Worm (Caenorhabditis elegans): ENCODE measurements around the gene Y69A2AL.2.

Y69A2AL.2 gene

DNA sequence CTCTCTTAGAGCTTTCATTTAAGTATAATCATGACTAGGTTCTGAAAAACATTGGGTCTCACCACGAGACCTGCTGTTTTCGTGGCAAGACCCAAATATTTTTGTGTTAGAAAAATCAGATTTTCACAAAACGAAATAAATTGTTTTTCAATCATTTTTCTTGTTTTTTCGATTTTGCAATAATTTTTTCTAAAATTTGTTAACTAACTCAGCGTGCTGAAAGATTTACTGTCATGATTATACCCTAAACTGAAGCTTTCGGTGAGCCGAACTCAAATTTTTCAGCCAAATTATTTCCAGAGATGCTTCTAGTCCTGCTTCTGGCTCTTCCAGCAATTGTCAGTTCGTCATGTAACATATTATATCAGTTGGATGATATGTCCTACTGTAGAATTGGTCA, at the start of gene Y69A2AL.2:
Gene Y69A2AL.2, plus strand, starts transcription at position 301 of the 400 bp plus-strand sequence.
- TF ChIP-seq ham-2 (GFP tag; optimal IDR thresholded peaks at IDR 0.05) (no peak), sptf-1 (tag; optimal IDR thresholded peaks at IDR 0.05) (no peak), unc-62 (GFP tag; optimal IDR thresholded peaks at IDR 0.05) (no peak), nhr-2 (tag; optimal IDR thresholded peaks at IDR 0.05) (no peak), tbx-8 (GFP tag; optimal IDR thresholded peaks at IDR 0.05) (no peak)

DNA sequence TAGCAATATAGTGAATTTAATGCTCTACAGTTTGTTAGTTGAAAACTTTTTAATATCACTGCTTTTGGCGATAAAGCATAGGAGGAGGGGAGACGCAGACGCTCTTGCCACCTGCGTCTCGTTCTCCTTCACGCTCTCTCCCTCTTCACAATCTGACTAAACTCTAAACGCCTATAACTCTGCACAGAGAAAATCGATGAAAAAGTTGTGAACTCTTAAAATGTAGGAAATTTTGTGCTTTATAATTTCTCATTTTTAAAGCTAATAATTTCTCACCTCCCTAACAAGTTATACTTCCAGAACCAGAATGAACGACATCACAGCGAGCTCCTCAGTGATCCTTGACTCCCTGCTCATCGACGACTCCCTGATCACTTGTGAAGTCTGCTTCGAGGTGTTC, 49.4 kb upstream of the Y69A2AL.2 start, which contains the start of gene C45G7.4:
Gene C45G7.4, plus strand, starts transcription at position 301 of the 400 bp plus-strand sequence.
- no peak for TF ChIP-seq nhr-12 (tag; optimal IDR thresholded peaks at IDR 0.05)
- no peak for TF ChIP-seq unc-39 (tag; optimal IDR thresholded peaks at IDR 0.05)
- TF ChIP-seq drap-1 (GFP tag; optimal IDR thresholded peaks at IDR 0.05): no peak
- TF ChIP-seq ceh-83 (GFP tag; optimal IDR thresholded peaks at IDR 0.05): no peak
- no peak for TF ChIP-seq lin-32 (GFP tag; optimal IDR thresholded peaks at IDR 0.05)
- TF ChIP-seq pha-4 (tag; optimal IDR thresholded peaks at IDR 0.05): no peak
- TF ChIP-seq ztf-11 (tag; optimal IDR thresholded peaks at IDR 0.05): no peak
- TF ChIP-seq sptf-1 (tag; optimal IDR thresholded peaks at IDR 0.05): no peak
- TF ChIP-seq cnd-1 (tag; optimal IDR thresholded peaks at IDR 0.05): no peak
- no peak for TF ChIP-seq sem-2 (GFP tag; optimal IDR thresholded peaks at IDR 0.05)

DNA sequence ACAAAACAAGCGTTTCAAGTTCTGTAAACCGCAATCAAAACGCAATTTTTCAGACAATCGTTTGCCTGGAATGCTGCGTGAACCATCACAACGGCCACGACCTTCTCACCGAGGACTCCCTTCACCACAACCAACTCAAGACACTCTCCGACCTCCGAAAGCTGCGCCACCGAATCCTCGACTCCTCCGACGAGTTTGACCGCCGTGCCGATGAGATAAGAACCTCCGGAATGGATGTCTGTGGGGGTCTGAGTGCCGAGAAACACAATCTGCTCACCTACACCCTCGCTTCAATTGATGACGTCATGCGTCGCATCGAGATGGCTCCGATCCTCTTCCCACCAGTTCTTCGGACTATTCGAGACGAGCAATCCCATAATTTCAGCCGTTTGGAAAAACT, 47.7 kb upstream of the Y69A2AL.2 start:
- TF ChIP-seq cnd-1 (tag; optimal IDR thresholded peaks at IDR 0.05): no peak
- no peak for TF ChIP-seq elt-3 (tag; optimal IDR thresholded peaks at IDR 0.05)
- no peak for TF ChIP-seq ceh-83 (GFP tag; optimal IDR thresholded peaks at IDR 0.05)
- TF ChIP-seq sem-2 (GFP tag; optimal IDR thresholded peaks at IDR 0.05): no peak
- no peak for TF ChIP-seq nhr-76 (tag; optimal IDR thresholded peaks at IDR 0.05)
- TF ChIP-seq lin-13 (tag; optimal IDR thresholded peaks at IDR 0.05): no peak
- TF ChIP-seq nhr-28 (tag; optimal IDR thresholded peaks at IDR 0.05): no peak
- TF ChIP-seq unc-120 (tag; optimal IDR thresholded peaks at IDR 0.05; ENCODE audit: poor library complexity, severe bottlenecking): no peak
- no peak for TF ChIP-seq blmp-1 (tag; optimal IDR thresholded peaks at IDR 0.05)
- no peak for TF ChIP-seq elt-1 (tag; optimal IDR thresholded peaks at IDR 0.05; ENCODE audit: borderline replicate concordance, insufficient read depth)
- TF ChIP-seq nhr-2 (tag; optimal IDR thresholded peaks at IDR 0.05): no peak
- TF ChIP-seq nhr-12 (tag; optimal IDR thresholded peaks at IDR 0.05): no peak
- TF ChIP-seq snpc-4 (tag; optimal IDR thresholded peaks at IDR 0.05): no peak
- no peak for TF ChIP-seq unc-62 (GFP tag; optimal IDR thresholded peaks at IDR 0.05)

DNA sequence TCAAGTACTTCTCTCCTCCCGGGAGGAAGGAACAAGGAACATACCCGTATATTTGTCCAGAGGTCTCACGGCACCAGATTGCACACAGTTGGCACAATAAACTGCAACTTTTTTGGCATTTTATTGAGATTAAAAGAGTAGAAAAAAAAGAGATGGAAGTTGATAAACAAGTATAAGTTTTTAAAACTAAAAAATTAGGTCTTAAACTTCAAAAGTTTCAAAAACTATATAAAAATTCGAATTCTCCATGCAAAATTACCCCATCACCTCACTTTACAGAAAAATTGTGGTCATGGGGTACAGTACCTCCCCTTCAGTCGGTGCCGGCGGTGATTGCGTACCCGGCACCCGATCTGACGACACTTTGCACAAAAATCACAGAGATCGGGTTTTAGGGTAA, 30.8 kb upstream of the Y69A2AL.2 start, which contains the start of gene C45G7.13:
Gene C45G7.13, minus strand, starts transcription at position 101 of the 400 bp plus-strand sequence.
- TF ChIP-seq sptf-1 (tag; optimal IDR thresholded peaks at IDR 0.05) (no peak), ceh-43 (GFP tag; optimal IDR thresholded peaks at IDR 0.05) (no peak), tbx-8 (GFP tag; optimal IDR thresholded peaks at IDR 0.05) (no peak), elt-1 (tag; optimal IDR thresholded peaks at IDR 0.05; ENCODE audit: borderline replicate concordance, insufficient read depth) (no peak), mab-5 (tag; optimal IDR thresholded peaks at IDR 0.05) (no peak), zip-8 (tag; optimal IDR thresholded peaks at IDR 0.05) (no peak), nhr-28 (tag; optimal IDR thresholded peaks at IDR 0.05) (no peak), pha-4 (tag; optimal IDR thresholded peaks at IDR 0.05) (no peak), cnd-1 (tag; optimal IDR thresholded peaks at IDR 0.05) (no peak), lin-32 (GFP tag; optimal IDR thresholded peaks at IDR 0.05) (no peak)

DNA sequence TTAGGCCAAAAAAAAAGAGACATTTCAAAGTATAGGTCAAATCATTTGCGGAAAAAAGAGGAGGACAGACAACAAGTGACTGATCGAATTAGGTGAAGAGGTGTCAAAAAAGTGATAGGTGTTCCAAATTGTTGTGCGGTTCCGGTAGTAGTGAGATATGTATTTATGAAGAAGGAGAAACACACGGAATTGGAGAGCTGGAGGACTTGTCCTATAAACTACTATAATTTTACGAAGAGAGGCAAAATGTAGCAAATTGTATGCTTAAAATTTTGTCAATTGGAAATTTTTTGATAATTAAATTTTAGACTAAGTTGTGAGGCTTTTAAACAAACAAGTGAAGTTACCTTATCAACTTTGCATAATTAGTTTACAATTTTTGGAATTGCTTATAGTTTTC, 30.4 kb upstream of the Y69A2AL.2 start:
- TF ChIP-seq snpc-4 (tag; optimal IDR thresholded peaks at IDR 0.05) (no peak), ceh-39 (tag; optimal IDR thresholded peaks at IDR 0.05) (no peak), elt-3 (tag; optimal IDR thresholded peaks at IDR 0.05) (no peak), nhr-12 (tag; optimal IDR thresholded peaks at IDR 0.05) (no peak), unc-120 (tag; optimal IDR thresholded peaks at IDR 0.05; ENCODE audit: poor library complexity, severe bottlenecking) (no peak), unc-39 (tag; optimal IDR thresholded peaks at IDR 0.05) (no peak), zip-8 (tag; optimal IDR thresholded peaks at IDR 0.05) (no peak), blmp-1 (tag; optimal IDR thresholded peaks at IDR 0.05) (no peak), tbx-8 (GFP tag; optimal IDR thresholded peaks at IDR 0.05) (no peak), sptf-1 (tag; optimal IDR thresholded peaks at IDR 0.05) (no peak), nhr-2 (tag; optimal IDR thresholded peaks at IDR 0.05) (no peak), unc-62 (GFP tag; optimal IDR thresholded peaks at IDR 0.05) (no peak), ceh-83 (GFP tag; optimal IDR thresholded peaks at IDR 0.05) (no peak), mep-1 (tag; optimal IDR thresholded peaks at IDR 0.05) (no peak), elt-1 (tag; optimal IDR thresholded peaks at IDR 0.05; ENCODE audit: borderline replicate concordance, insufficient read depth) (no peak), drap-1 (GFP tag; optimal IDR thresholded peaks at IDR 0.05) (no peak)

DNA sequence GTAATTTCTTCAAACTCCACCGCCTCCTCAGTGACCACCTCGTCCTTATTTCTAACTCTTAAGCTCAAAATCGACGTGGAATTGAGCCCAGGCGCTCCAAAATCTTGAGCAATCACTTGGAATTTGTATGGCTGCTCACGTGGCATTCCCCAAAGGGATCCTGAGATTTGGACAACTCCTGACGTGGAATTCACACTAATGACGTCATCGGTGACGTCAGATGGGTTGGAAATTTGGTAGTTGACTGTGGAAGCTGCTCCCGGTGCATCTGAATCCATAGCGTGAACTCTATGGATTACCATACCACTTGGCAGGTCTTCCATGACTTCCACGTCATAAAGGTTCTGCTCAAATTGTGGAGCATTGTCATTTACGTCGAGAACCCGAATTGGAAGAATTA, 26.9 kb upstream of the Y69A2AL.2 start:
- peak; percentile 92 for TF ChIP-seq zip-8 (tag; optimal IDR thresholded peaks at IDR 0.05)
- TF ChIP-seq mep-1 (tag; optimal IDR thresholded peaks at IDR 0.05): no peak

All from whole organism, mixed stage, embryonic.